Fruit fly (Drosophila melanogaster) whole organism, pupa: ENCODE data around the gene Fit2.

Source experiments
- CG10348 ChIP-seq: fragments of 200-800 bp; sonication (Bioruptor generic); IDR thresholded peaks from 2 replicates; pipeline ENCODE4 v1.3.6; 2022; ENCODE audit warnings: missing biosample characterization, missing genetic modification characterization
- CG12605 ChIP-seq: fragments of 200-800 bp; sonication (Bioruptor generic); IDR thresholded peaks from 2 replicates; pipeline ENCODE4 v1.3.6; 2022; ENCODE audit warnings: missing biosample characterization, missing genetic modification characterization
- CG13204 ChIP-seq: fragments of 200-800 bp; sonication (Bioruptor generic); optimal IDR thresholded peaks from 2 replicates; lab custom pipeline; 2018; ENCODE audit warnings: missing biosample characterization, mild to moderate bottlenecking, missing genetic modification characterization, moderate library complexity
- CG14655 ChIP-seq: fragments of 200-800 bp; sonication (Bioruptor generic); optimal IDR thresholded peaks from 3 replicates; lab custom pipeline; 2017; ENCODE audit warnings: mild to moderate bottlenecking, missing biosample characterization, missing genetic modification reagents, missing genetic modification characterization
- CG15710 ChIP-seq: fragments of 200-800 bp; sonication (Bioruptor generic); optimal IDR thresholded peaks from 2 replicates; lab custom pipeline; 2018; ENCODE audit warnings: missing biosample characterization, mild to moderate bottlenecking, missing genetic modification characterization, moderate library complexity
- CG17806 ChIP-seq: fragments of 200-800 bp; sonication (Bioruptor generic); optimal IDR thresholded peaks from 2 replicates; lab custom pipeline; 2018; ENCODE audit warnings: missing biosample characterization, mild to moderate bottlenecking, missing genetic modification characterization, moderate library complexity
- CG32121 ChIP-seq: fragments of 200-800 bp; sonication (Bioruptor generic); IDR thresholded peaks from 2 replicates; pipeline ENCODE4 v1.3.6; 2022; ENCODE audit warnings: missing biosample characterization, missing genetic modification characterization
- CG34367 ChIP-seq: fragments of 200-800 bp; sonication (Bioruptor generic); optimal IDR thresholded peaks from 2 replicates; lab custom pipeline; 2018; ENCODE audit warnings: missing biosample characterization, mild to moderate bottlenecking, missing genetic modification characterization
- CG4496 ChIP-seq: fragments of 200-800 bp; sonication (Bioruptor generic); IDR thresholded peaks from 3 replicates; pipeline ENCODE4 v1.3.6; 2022; ENCODE audit warnings: missing biosample characterization, missing genetic modification characterization
- CG8159 ChIP-seq: fragments of 200-800 bp; sonication (Bioruptor generic); optimal IDR thresholded peaks from 3 replicates; lab custom pipeline; 2018; ENCODE audit warnings: missing biosample characterization, mild to moderate bottlenecking, missing genetic modification characterization, moderate library complexity
- CG8301 ChIP-seq: fragments of 200-800 bp; sonication (Bioruptor generic); optimal IDR thresholded peaks from 2 replicates; lab custom pipeline; 2018; ENCODE audit warnings: missing biosample characterization, mild to moderate bottlenecking, missing genetic modification characterization
- CG9948 ChIP-seq: fragments of 200-800 bp; sonication (Bioruptor generic); optimal IDR thresholded peaks from 2 replicates; lab custom pipeline; 2018; ENCODE audit warnings: missing biosample characterization, mild to moderate bottlenecking, missing genetic modification characterization, moderate library complexity
- D1 ChIP-seq: fragments of 200-800 bp; sonication (Bioruptor generic); optimal IDR thresholded peaks from 2 replicates; lab custom pipeline; 2018; ENCODE audit warnings: missing biosample characterization, mild to moderate bottlenecking, missing genetic modification characterization, moderate library complexity
- EcR ChIP-seq: fragments of 200-800 bp; sonication (Bioruptor generic); optimal IDR thresholded peaks from 3 replicates; lab custom pipeline; 2019; ENCODE audit warnings: missing biosample characterization, missing genetic modification characterization, mild to moderate bottlenecking, moderate library complexity, missing genetic modification reagents
- Ets98B ChIP-seq: fragments of 200-800 bp; sonication (Bioruptor generic); IDR thresholded peaks from 2 replicates; pipeline ENCODE4 v1.3.6; 2022; ENCODE audit warnings: missing biosample characterization, missing genetic modification characterization
- Pif1A ChIP-seq: fragments of 200-800 bp; sonication (Bioruptor generic); optimal IDR thresholded peaks from 3 replicates; lab custom pipeline; 2016; ENCODE audit warnings: missing biosample characterization, missing genetic modification characterization
- Pif1B ChIP-seq: fragments of 200-800 bp; sonication (Bioruptor generic); optimal IDR thresholded peaks from 3 replicates; lab custom pipeline; 2016; ENCODE audit warnings: missing biosample characterization, missing genetic modification characterization
- Snoo ChIP-seq: fragments of 200-800 bp; sonication (Bioruptor generic); optimal IDR thresholded peaks from 3 replicates; lab custom pipeline; 2017; ENCODE audit warnings: missing biosample characterization, mild to moderate bottlenecking, missing genetic modification characterization, inconsistent platforms
- fd96Ca ChIP-seq: fragments of 200-800 bp; sonication (Bioruptor generic); IDR thresholded peaks from 3 replicates; pipeline ENCODE4 v1.3.6; 2022; ENCODE audit warnings: missing biosample characterization, missing genetic modification characterization
- gl ChIP-seq: fragments of 200-800 bp; sonication (Bioruptor generic); optimal IDR thresholded peaks from 2 replicates; lab custom pipeline; 2018; ENCODE audit warnings: missing biosample characterization, mild to moderate bottlenecking, missing genetic modification characterization
- rn ChIP-seq: fragments of 200-800 bp; sonication (Bioruptor generic); IDR thresholded peaks from 2 replicates; pipeline ENCODE4 v1.3.6; 2022; ENCODE audit warnings: missing biosample characterization, missing genetic modification characterization

The Fit2 gene

dm6 chr3L:17042297-17042921 is 18.3 kb downstream of the Fit2 start, which contains the start of the genes scaf6 and Papst2:
Gene scaf6, minus strand, starts transcription at chr3L:17042574.
Gene Papst2, plus strand, starts transcription at chr3L:17042797.
- TF ChIP-seq Snoo (tag; lab: Kevin White, UChicago): peak; percentile 8
- TF ChIP-seq CG17806 (tag; lab: Kevin White, UChicago): no peak

dm6 chr3L:17044799-17045198 is 20.7 kb downstream of the Fit2 start, which contains the start of gene Pop5:
Gene Pop5, minus strand, starts transcription at chr3L:17045038.
- TF ChIP-seq CG17806 (tag; lab: Kevin White, UChicago) (no peak), gl (tag; lab: Kevin White, UChicago) (peak; percentile 0), fd96Ca (GFP tag; lab: Robert Waterston, UW) (no peak)

dm6 chr3L:17045431-17046238 is 21.5 kb downstream of the Fit2 start, which contains the start of gene TpnC73F:
Gene TpnC73F, plus strand, starts transcription at chr3L:17046063.
- TF ChIP-seq CG9948: no peak
- no peak for TF ChIP-seq CG15710 (tag; lab: Kevin White, UChicago)
- peak; percentile 96 for TF ChIP-seq CG14655 (GFP tag; lab: Kevin White, UChicago)
- peak; percentile 28; the same call in 1 of the 2 replicates for TF ChIP-seq CG32121 (GFP tag; lab: Robert Waterston, UW)

dm6 chr3L:17047811-17048239 is 23.7 kb downstream of the Fit2 start:
- 0 out of 2 replicates have a peak, but pooled peaks have one; percentile 23 for TF ChIP-seq Ets98B
- peak; percentile 39; the same call in 1 of the 2 replicates for TF ChIP-seq CG12605 (GFP tag; lab: Robert Waterston, UW)
- TF ChIP-seq CG14655 (GFP tag; lab: Kevin White, UChicago): peak; percentile 30
- no peak for TF ChIP-seq CG8159 (tag; lab: Kevin White, UChicago)
- 0 out of 3 replicates have a peak, but pooled peaks have one; percentile 51 for TF ChIP-seq CG4496 (GFP tag; lab: Robert Waterston, UW)
- TF ChIP-seq CG10348 (GFP tag; lab: Robert Waterston, UW): no peak

- TF ChIP-seq CG9948: no peak
- TF ChIP-seq CG17806 (tag; lab: Kevin White, UChicago): no peak
- no peak for TF ChIP-seq rn (GFP tag; lab: Robert Waterston, UW)
- no peak for TF ChIP-seq D1 (tag; lab: Kevin White, UChicago)
- no peak for TF ChIP-seq Pif1B
- TF ChIP-seq CG4496 (GFP tag; lab: Robert Waterston, UW): no peak
- no peak for TF ChIP-seq CG8159 (tag; lab: Kevin White, UChicago)
- no peak for TF ChIP-seq CG14655 (GFP tag; lab: Kevin White, UChicago)
- no peak for TF ChIP-seq CG8301 (tag; lab: Kevin White, UChicago)
- no peak for TF ChIP-seq gl (tag; lab: Kevin White, UChicago)
- no peak for TF ChIP-seq CG12605 (GFP tag; lab: Robert Waterston, UW)
- TF ChIP-seq Pif1A: no peak
- TF ChIP-seq CG10348 (GFP tag; lab: Robert Waterston, UW): no peak
- no peak for TF ChIP-seq Ets98B
- TF ChIP-seq CG15710 (tag; lab: Kevin White, UChicago): no peak
- TF ChIP-seq Snoo (tag; lab: Kevin White, UChicago): no peak
- no peak for TF ChIP-seq CG13204 (GFP tag; lab: Kevin White, UChicago)
- no peak for TF ChIP-seq EcR (GFP tag; lab: Kevin White, UChicago)
- TF ChIP-seq CG32121 (GFP tag; lab: Robert Waterston, UW): no peak
- TF ChIP-seq CG34367 (tag; lab: Kevin White, UChicago): no peak
Observed at dm6 chr3L:17049314-17049713, 25.2 kb downstream of the Fit2 start, which contains the start of gene rogdi. Gene rogdi, plus strand, starts transcription at chr3L:17049512.

- TF ChIP-seq Pif1A (no peak), CG34367 (tag; lab: Kevin White, UChicago) (no peak), CG14655 (GFP tag; lab: Kevin White, UChicago) (no peak), Pif1B (no peak), CG8301 (tag; lab: Kevin White, UChicago) (no peak), D1 (tag; lab: Kevin White, UChicago) (no peak), CG10348 (GFP tag; lab: Robert Waterston, UW) (no peak), rn (GFP tag; lab: Robert Waterston, UW) (no peak), CG15710 (tag; lab: Kevin White, UChicago) (no peak), CG32121 (GFP tag; lab: Robert Waterston, UW) (no peak), Ets98B (no peak), CG8159 (tag; lab: Kevin White, UChicago) (no peak), CG17806 (tag; lab: Kevin White, UChicago) (no peak), CG12605 (GFP tag; lab: Robert Waterston, UW) (no peak), fd96Ca (GFP tag; lab: Robert Waterston, UW) (no peak)
Observed at dm6 chr3L:17049912-17050345, 25.8 kb downstream of the Fit2 start.
